Fruit fly (Drosophila melanogaster) whole organism, embryonic: ENCODE measurements around the gene Hand.
A peak's percentile ranks its signal among the peaks of the same experiment; 100 is the strongest.

Experiments used
- Abd-B ChIP-seq: fragments of 200-800 bp; sonication (Bioruptor generic); optimal IDR thresholded peaks from 2 replicates; lab custom pipeline; 2018; ENCODE audit warnings: missing biosample characterization, mild to moderate bottlenecking, missing genetic modification characterization, moderate library complexity
- Atf6 ChIP-seq: fragments of 200-800 bp; sonication (Bioruptor generic); IDR thresholded peaks from 2 replicates; pipeline ENCODE4 v1.3.6; 2022; ENCODE audit warnings: missing biosample characterization, missing genetic modification characterization
- CG11398 ChIP-seq: fragments of 200-800 bp; sonication (Bioruptor generic); optimal IDR thresholded peaks from 2 replicates; lab custom pipeline; 2016; ENCODE audit warnings: missing biosample characterization, missing genetic modification characterization
- CG12071 ChIP-seq: fragments of 200-800 bp; sonication (Bioruptor generic); optimal IDR thresholded peaks from 3 replicates; lab custom pipeline; 2018; ENCODE audit warnings: missing biosample characterization, mild to moderate bottlenecking, missing genetic modification characterization
- CG12236 ChIP-seq: fragments of 200-800 bp; sonication (Bioruptor generic); optimal IDR thresholded peaks from 2 replicates; lab custom pipeline; 2016; ENCODE audit warnings: missing biosample characterization, missing genetic modification characterization
- CG14710 ChIP-seq: fragments of 200-800 bp; sonication (Bioruptor generic); optimal IDR thresholded peaks from 3 replicates; lab custom pipeline; 2019; ENCODE audit warnings: missing biosample characterization, mild to moderate bottlenecking, missing genetic modification characterization, moderate library complexity
- CG14860 ChIP-seq: fragments of 200-800 bp; sonication (Bioruptor generic); IDR thresholded peaks from 3 replicates; pipeline ENCODE4 v1.3.6; 2022; ENCODE audit warnings: missing biosample characterization, missing genetic modification characterization; ENCODE audit not compliant: partially characterized antibody
- CG17568 ChIP-seq: fragments of 200-800 bp; sonication (Bioruptor generic); optimal IDR thresholded peaks from 2 replicates; lab custom pipeline; 2018; ENCODE audit warnings: missing biosample characterization, mild to moderate bottlenecking, missing genetic modification characterization, moderate library complexity
- CG17912 ChIP-seq: fragments of 200-800 bp; sonication (Bioruptor generic); optimal IDR thresholded peaks from 2 replicates; lab custom pipeline; 2018; ENCODE audit warnings: missing biosample characterization, mild to moderate bottlenecking, missing genetic modification characterization
- CG18262 ChIP-seq: fragments of 200-800 bp; optimal IDR thresholded peaks from 3 replicates; lab custom pipeline; 2019; ENCODE audit warnings: missing biosample characterization, mild to moderate bottlenecking, missing genetic modification characterization, moderate library complexity
- CG2199 ChIP-seq: fragments of 200-800 bp; sonication (Bioruptor generic); IDR thresholded peaks from 3 replicates; pipeline ENCODE4 v1.3.6; 2022; ENCODE audit warnings: missing biosample characterization, missing genetic modification characterization
- CG30431 ChIP-seq: fragments of 200-800 bp; sonication (Bioruptor generic); optimal IDR thresholded peaks from 2 replicates; lab custom pipeline; 2017; ENCODE audit warnings: missing biosample characterization, missing genetic modification characterization
- CG32767 ChIP-seq: fragments of 200-800 bp; sonication (Bioruptor generic); IDR thresholded peaks from 2 replicates; pipeline ENCODE4 v1.3.6; 2022; ENCODE audit warnings: missing biosample characterization, missing genetic modification characterization
- CG43689 ChIP-seq: fragments of 200-800 bp; sonication (Bioruptor generic); IDR thresholded peaks from 2 replicates; pipeline ENCODE4 v1.3.6; 2022; ENCODE audit warnings: missing biosample characterization, missing genetic modification characterization
- CG5953 ChIP-seq: fragments of 200-800 bp; sonication (Bioruptor generic); IDR thresholded peaks from 2 replicates; pipeline ENCODE4 v1.3.6; 2022; ENCODE audit warnings: missing biosample characterization, missing genetic modification characterization
- CG6272 ChIP-seq: fragments of 200-800 bp; sonication (Bioruptor generic); IDR thresholded peaks from 2 replicates; pipeline ENCODE4 v1.3.6; 2022; ENCODE audit warnings: missing biosample characterization, missing genetic modification characterization
- CG6683 ChIP-seq: fragments of 200-800 bp; sonication (Bioruptor generic); optimal IDR thresholded peaks from 2 replicates; lab custom pipeline; 2017; ENCODE audit warnings: missing biosample characterization, mild to moderate bottlenecking, missing genetic modification characterization, missing genetic modification reagents
- CG7271 ChIP-seq: fragments of 200-800 bp; sonication (Bioruptor generic); optimal IDR thresholded peaks from 2 replicates; lab custom pipeline; 2018; ENCODE audit warnings: missing biosample characterization, mild to moderate bottlenecking, missing genetic modification characterization, moderate library complexity
- CG7987 ChIP-seq: fragments of 200-800 bp; sonication (Bioruptor generic); optimal IDR thresholded peaks from 2 replicates; lab custom pipeline; 2018; ENCODE audit warnings: missing biosample characterization, mild to moderate bottlenecking, missing genetic modification characterization, moderate library complexity
- CG8765 ChIP-seq: fragments of 200-800 bp; sonication (Bioruptor generic); IDR thresholded peaks from 2 replicates; pipeline ENCODE4 v1.3.6; 2022; ENCODE audit warnings: missing biosample characterization, missing genetic modification characterization
- Doc3 ChIP-seq: fragments of 200-800 bp; sonication (Bioruptor generic); IDR thresholded peaks from 3 replicates; pipeline ENCODE4 v1.3.6; 2022; ENCODE audit warnings: missing biosample characterization, missing genetic modification characterization; ENCODE audit not compliant: partially characterized antibody
- Dref ChIP-seq: fragments of 200-800 bp; sonication (Bioruptor generic); IDR thresholded peaks from 2 replicates; pipeline ENCODE4 v1.3.6; 2022; ENCODE audit warnings: missing biosample characterization, missing genetic modification characterization
- Eip74EF ChIP-seq, 2 experiments: fragments of 200-800 bp in 1 of 2; fragments of >200 bp in 1 of 2; sonication (Bioruptor generic) in 1 of 2; optimal IDR thresholded peaks; 2 replicates each; lab custom pipeline; 2017 to 2019; ENCODE audit warnings: missing biosample characterization in 2 of 2, missing genetic modification characterization in 2 of 2, mild to moderate bottlenecking in 1 of 2, moderate library complexity in 1 of 2
- HLH4C ChIP-seq: fragments of 200-800 bp; sonication (Bioruptor generic); IDR thresholded peaks from 3 replicates; pipeline ENCODE4 v1.3.6; 2022; ENCODE audit warnings: missing biosample characterization, missing genetic modification characterization; ENCODE audit not compliant: partially characterized antibody
- Hand ChIP-seq: fragments of 200-800 bp; sonication (Bioruptor generic); optimal IDR thresholded peaks from 2 replicates; lab custom pipeline; 2017; ENCODE audit warnings: mild to moderate bottlenecking, missing biosample characterization, missing genetic modification reagents, missing genetic modification characterization
- Hmx ChIP-seq: fragments of 200-800 bp; sonication (Bioruptor generic); optimal IDR thresholded peaks from 2 replicates; lab custom pipeline; 2016; ENCODE audit warnings: missing biosample characterization, missing genetic modification characterization
- Jarid2 ChIP-seq: fragments of 200-800 bp; sonication (Bioruptor generic); optimal IDR thresholded peaks from 3 replicates; lab custom pipeline; 2017; ENCODE audit warnings: mild to moderate bottlenecking, missing biosample characterization, missing genetic modification reagents, missing genetic modification characterization
- Opbp ChIP-seq: fragments of 200-800 bp; sonication (Bioruptor generic); IDR thresholded peaks from 3 replicates; pipeline ENCODE4 v1.3.6; 2022; ENCODE audit warnings: missing biosample characterization, missing genetic modification characterization; ENCODE audit not compliant: partially characterized antibody
- abd-A ChIP-seq: fragments of 200-800 bp; sonication (Bioruptor generic); optimal IDR thresholded peaks from 3 replicates; lab custom pipeline; 2019; ENCODE audit warnings: missing biosample characterization, mild to moderate bottlenecking, missing genetic modification characterization, moderate library complexity
- al ChIP-seq: fragments of 200-800 bp; sonication (Bioruptor generic); IDR thresholded peaks from 2 replicates; pipeline ENCODE4 v1.3.6; 2022; ENCODE audit warnings: missing biosample characterization, missing genetic modification characterization
- ap ChIP-seq: fragments of 200-800 bp; sonication (Bioruptor generic); IDR thresholded peaks from 2 replicates; pipeline ENCODE4 v1.3.6; 2022; ENCODE audit warnings: missing biosample characterization, missing genetic modification characterization
- bowl ChIP-seq: fragments of 200-800 bp; sonication (Bioruptor generic); IDR thresholded peaks from 2 replicates; pipeline ENCODE4 v1.3.6; 2022; ENCODE audit warnings: missing biosample characterization, missing genetic modification characterization
- br ChIP-seq: fragments of >200 bp; optimal IDR thresholded peaks from 2 replicates; lab custom pipeline; 2017
- crp ChIP-seq, 2 experiments: fragments of 200-800 bp; sonication (Bioruptor generic); optimal IDR thresholded peaks; 2 replicates in 1 of 2; 3 replicates in 1 of 2; lab custom pipeline; 2017; ENCODE audit warnings: missing biosample characterization in 2 of 2, missing genetic modification characterization in 2 of 2, mild to moderate bottlenecking in 1 of 2, moderate library complexity in 1 of 2
- da ChIP-seq: fragments of 200-800 bp; sonication (Bioruptor generic); optimal IDR thresholded peaks from 2 replicates; lab custom pipeline; 2016; ENCODE audit warnings: missing biosample characterization, missing genetic modification characterization
- dpn ChIP-seq, 2 experiments: fragments of 200-800 bp; sonication (Bioruptor generic); optimal IDR thresholded peaks; 3 replicates each; lab custom pipeline; 2016; ENCODE audit warnings: missing biosample characterization in 2 of 2, missing genetic modification characterization in 2 of 2
- dysf ChIP-seq: fragments of 200-800 bp; sonication (Bioruptor generic); IDR thresholded peaks from 3 replicates; pipeline ENCODE4 v1.3.6; 2022; ENCODE audit warnings: missing biosample characterization, missing genetic modification characterization
- ewg ChIP-seq: fragments of 200-800 bp; sonication (Bioruptor generic); optimal IDR thresholded peaks from 3 replicates; lab custom pipeline; 2017; ENCODE audit warnings: mild to moderate bottlenecking, missing biosample characterization, missing genetic modification reagents, missing genetic modification characterization
- fru ChIP-seq: fragments of >200 bp; optimal IDR thresholded peaks from 2 replicates; lab custom pipeline; 2017
- grn ChIP-seq: fragments of 200-800 bp; sonication (Bioruptor generic); optimal IDR thresholded peaks from 3 replicates; lab custom pipeline; 2017; ENCODE audit warnings: missing biosample characterization, missing genetic modification characterization
- jigr1 ChIP-seq: fragments of 200-800 bp; sonication (Bioruptor generic); IDR thresholded peaks from 3 replicates; pipeline ENCODE4 v1.3.6; 2022; ENCODE audit warnings: missing biosample characterization, missing genetic modification characterization
- jumu ChIP-seq: fragments of 200-800 bp; sonication (Bioruptor generic); optimal IDR thresholded peaks from 3 replicates; lab custom pipeline; 2016; ENCODE audit warnings: missing biosample characterization, missing genetic modification characterization
- kah ChIP-seq: fragments of 200-800 bp; sonication (Bioruptor generic); optimal IDR thresholded peaks from 2 replicates; lab custom pipeline; 2018; ENCODE audit warnings: missing biosample characterization, mild to moderate bottlenecking, missing genetic modification characterization
- lab ChIP-seq: fragments of 200-800 bp; sonication (Bioruptor generic); optimal IDR thresholded peaks from 3 replicates; lab custom pipeline; 2017; ENCODE audit warnings: missing biosample characterization, missing genetic modification characterization, mild to moderate bottlenecking, moderate library complexity, missing genetic modification reagents
- phol ChIP-seq: fragments of 200-800 bp; sonication (Bioruptor generic); optimal IDR thresholded peaks from 3 replicates; lab custom pipeline; 2018; ENCODE audit warnings: missing biosample characterization, mild to moderate bottlenecking, missing genetic modification characterization, moderate library complexity
- repo ChIP-seq: fragments of 200-800 bp; sonication (Bioruptor generic); optimal IDR thresholded peaks from 2 replicates; lab custom pipeline; 2016; ENCODE audit warnings: missing biosample characterization, missing genetic modification characterization
- salm ChIP-seq: fragments of 200-800 bp; sonication (Bioruptor generic); optimal IDR thresholded peaks from 2 replicates; lab custom pipeline; 2018; ENCODE audit warnings: missing biosample characterization, mild to moderate bottlenecking, missing genetic modification characterization
- sima ChIP-seq: fragments of 200-800 bp; sonication (Bioruptor generic); optimal IDR thresholded peaks from 2 replicates; lab custom pipeline; 2016; ENCODE audit warnings: missing biosample characterization, missing genetic modification characterization
- trh ChIP-seq: fragments of 200-800 bp; sonication (Bioruptor generic); optimal IDR thresholded peaks from 2 replicates; lab custom pipeline; 2016; ENCODE audit warnings: missing biosample characterization, missing genetic modification characterization
- usp ChIP-seq: fragments of >200 bp; optimal IDR thresholded peaks from 2 replicates; lab custom pipeline; 2017; ENCODE audit warnings: missing biosample characterization, missing genetic modification characterization
- z ChIP-seq: fragments of 200-800 bp; sonication (Bioruptor generic); IDR thresholded peaks from 3 replicates; pipeline ENCODE4 v1.3.6; 2022; ENCODE audit warnings: missing biosample characterization, missing genetic modification characterization

Hand gene

DNA sequence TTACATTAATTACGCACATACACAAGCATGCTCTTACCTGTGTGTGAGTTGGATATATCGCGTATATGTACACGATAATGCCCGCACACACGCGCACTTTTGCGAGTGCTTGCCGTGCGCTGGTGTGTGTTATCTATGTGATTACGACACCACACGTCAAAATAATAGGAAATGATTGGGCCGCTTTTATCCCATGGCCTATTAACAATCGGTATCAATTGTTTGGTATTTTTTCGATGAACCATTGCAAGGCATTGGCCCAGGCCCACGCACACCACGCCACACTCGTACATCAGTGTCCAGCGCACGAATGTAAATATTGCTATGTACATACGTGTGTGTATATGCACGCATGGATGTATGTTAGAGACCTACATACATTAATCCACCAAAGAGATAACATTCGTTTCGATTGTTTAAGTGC lies 39.7 kb upstream of the Hand start (continued):
- TF ChIP-seq al (GFP tag; lab: Robert Waterston, UW), result no peak
- no peak for TF ChIP-seq CG8765 (GFP tag; lab: Robert Waterston, UW)
- TF ChIP-seq z (GFP tag; lab: Robert Waterston, UW), result no peak
- no peak for TF ChIP-seq Abd-B (GFP tag; lab: Kevin White, UChicago)
- peak; percentile 26 for TF ChIP-seq ewg (GFP tag; lab: Kevin White, UChicago)
- no peak for TF ChIP-seq CG30431
- peak; percentile 23 for TF ChIP-seq repo (GFP tag; lab: Kevin White, UChicago)
- TF ChIP-seq lab (GFP tag; lab: Kevin White, UChicago), result peak; percentile 93
- peak; percentile 20 for TF ChIP-seq Hand
- TF ChIP-seq trh, result no peak
- no peak; the same call in 2 of the 3 replicates for TF ChIP-seq dysf (GFP tag; lab: Robert Waterston, UW)
- peak; percentile 73 for TF ChIP-seq salm (tag; lab: Kevin White, UChicago)
- TF ChIP-seq Jarid2 (GFP tag; lab: Kevin White, UChicago), result no peak
- no peak for TF ChIP-seq fru (lab: Kevin White, UChicago)
- peak; percentile 30 for TF ChIP-seq CG11398 (GFP tag; lab: Kevin White, UChicago)
- TF ChIP-seq CG43689, result no peak
- TF ChIP-seq kah (GFP tag; lab: Kevin White, UChicago), result peak; percentile 76
- 0 out of 2 replicates have a peak, but pooled peaks have one; percentile 19 for TF ChIP-seq CG5953 (GFP tag; lab: Robert Waterston, UW)
- peak; percentile 50 for TF ChIP-seq CG6683 (GFP tag; lab: Kevin White, UChicago)
- TF ChIP-seq jigr1 (GFP tag; lab: Robert Waterston, UW), result no peak
- peak; percentile 85 for TF ChIP-seq CG17912 (GFP tag; lab: Kevin White, UChicago)
- peak; percentile 54 for TF ChIP-seq jumu
- TF ChIP-seq CG2199 (GFP tag; lab: Robert Waterston, UW), result peak; percentile 86; the same call in 2 of the 3 replicates
- TF ChIP-seq Atf6 (GFP tag; lab: Robert Waterston, UW), result 0 out of 2 replicates have a peak, but pooled peaks have one; percentile 62
- no peak for TF ChIP-seq CG12071 (GFP tag; lab: Kevin White, UChicago)
- peak in 1 of 2 experiments; percentile 93 for TF ChIP-seq Eip74EF (GFP tag; optimal IDR thresholded peaks at IDR 0.05; lab: Kevin White, UChicago)
- peak; percentile 72 for TF ChIP-seq CG17568 (GFP tag; lab: Kevin White, UChicago)
- TF ChIP-seq usp (GFP tag; lab: Kevin White, UChicago), result no peak
- TF ChIP-seq Dref (GFP tag; lab: Robert Waterston, UW), result peak; percentile 45
- TF ChIP-seq CG6272, result no peak
- TF ChIP-seq HLH4C (GFP tag; lab: Robert Waterston, UW), result no peak
- no peak for TF ChIP-seq CG14860
- no peak for TF ChIP-seq Hmx (GFP tag; lab: Kevin White, UChicago)
- TF ChIP-seq da (GFP tag; lab: Kevin White, UChicago), result no peak
- TF ChIP-seq dpn (GFP tag; optimal IDR thresholded peaks at IDR 0.05; lab: Kevin White, UChicago), result peak; percentile 44 to 62
- TF ChIP-seq CG14710 (tag; lab: Kevin White, UChicago), result peak; percentile 56
- no peak for TF ChIP-seq ap (GFP tag; lab: Robert Waterston, UW)
- peak; percentile 43 for TF ChIP-seq CG12236 (GFP tag; lab: Kevin White, UChicago)
- TF ChIP-seq Opbp (GFP tag; lab: Robert Waterston, UW), result no peak; the same call in 2 of the 3 replicates
- peak; percentile 59; the same call in 1 of the 2 replicates for TF ChIP-seq CG32767 (GFP tag; lab: Robert Waterston, UW)
- no peak for TF ChIP-seq br (lab: Kevin White, UChicago)
- TF ChIP-seq phol, result no peak
- no peak for TF ChIP-seq crp (GFP tag; optimal IDR thresholded peaks at IDR 0.05; lab: Kevin White, UChicago)
- TF ChIP-seq Doc3 (GFP tag; lab: Robert Waterston, UW), result 0 out of 3 replicates have a peak, but pooled peaks have one; percentile 11
- TF ChIP-seq abd-A (tag; lab: Kevin White, UChicago), result peak; percentile 99
- peak; percentile 41 for TF ChIP-seq CG18262 (tag; lab: Kevin White, UChicago)
- TF ChIP-seq CG7987 (GFP tag; lab: Kevin White, UChicago), result peak; percentile 87
- TF ChIP-seq grn, result peak; percentile 83
- no peak; the same call in 1 of the 2 replicates for TF ChIP-seq bowl (GFP tag; lab: Robert Waterston, UW)
- TF ChIP-seq CG7271 (tag; lab: Kevin White, UChicago), result no peak
- no peak for TF ChIP-seq sima
